Fruit fly (Drosophila melanogaster): ENCODE data around the gene Trs20.

The Trs20 gene

DNA sequence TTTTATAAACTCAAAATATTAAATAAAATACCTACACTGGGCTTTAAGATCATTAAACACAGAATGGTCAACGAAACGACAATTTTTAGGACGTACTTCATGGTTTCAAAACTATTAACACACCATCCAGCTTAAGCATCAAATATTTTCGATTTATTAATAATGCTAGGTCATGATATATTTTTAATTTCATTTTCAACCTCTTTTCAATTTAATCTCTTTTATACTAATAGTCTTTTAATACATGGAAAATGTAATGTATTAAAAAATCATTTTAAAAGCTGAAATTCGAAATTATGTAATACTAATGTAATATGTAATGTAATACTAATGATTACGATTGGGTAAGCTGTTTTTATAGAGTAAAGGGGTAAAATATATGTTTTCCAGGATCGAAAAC, 38.6 kb upstream of the Trs20 start, which contains the start of gene CG33796:
CG33796 (minus strand) TSS at position 101 of the 400 bp plus-strand sequence.
- TF ChIP-seq Pif1B (GFP tag; optimal IDR thresholded peaks at IDR 0.05) (no peak), CG8159 (tag; optimal IDR thresholded peaks at IDR 0.05) (no peak), CG32121 (GFP tag; IDR thresholded peaks at IDR 0.05) (no peak), Snoo (tag; optimal IDR thresholded peaks at IDR 0.05) (no peak), Ets98B (GFP tag; IDR thresholded peaks at IDR 0.05) (no peak), Pif1A (GFP tag; optimal IDR thresholded peaks at IDR 0.05) (no peak), CG10348 (GFP tag; IDR thresholded peaks at IDR 0.05) (no peak), gl (tag; optimal IDR thresholded peaks at IDR 0.05) (no peak), CG17806 (tag; optimal IDR thresholded peaks at IDR 0.05) (no peak), CG4496 (GFP tag; IDR thresholded peaks at IDR 0.05) (no peak), rn (GFP tag; IDR thresholded peaks at IDR 0.05) (no peak), CG9948 (tag; optimal IDR thresholded peaks at IDR 0.05) (no peak), CG15710 (tag; optimal IDR thresholded peaks at IDR 0.05) (no peak), CG12605 (GFP tag; IDR thresholded peaks at IDR 0.05) (no peak), CG8301 (tag; optimal IDR thresholded peaks at IDR 0.05) (no peak), D1 (tag; optimal IDR thresholded peaks at IDR 0.05) (no peak), fd96Ca (GFP tag; IDR thresholded peaks at IDR 0.05) (no peak), CG14655 (GFP tag; optimal IDR thresholded peaks at IDR 0.05) (no peak)

DNA sequence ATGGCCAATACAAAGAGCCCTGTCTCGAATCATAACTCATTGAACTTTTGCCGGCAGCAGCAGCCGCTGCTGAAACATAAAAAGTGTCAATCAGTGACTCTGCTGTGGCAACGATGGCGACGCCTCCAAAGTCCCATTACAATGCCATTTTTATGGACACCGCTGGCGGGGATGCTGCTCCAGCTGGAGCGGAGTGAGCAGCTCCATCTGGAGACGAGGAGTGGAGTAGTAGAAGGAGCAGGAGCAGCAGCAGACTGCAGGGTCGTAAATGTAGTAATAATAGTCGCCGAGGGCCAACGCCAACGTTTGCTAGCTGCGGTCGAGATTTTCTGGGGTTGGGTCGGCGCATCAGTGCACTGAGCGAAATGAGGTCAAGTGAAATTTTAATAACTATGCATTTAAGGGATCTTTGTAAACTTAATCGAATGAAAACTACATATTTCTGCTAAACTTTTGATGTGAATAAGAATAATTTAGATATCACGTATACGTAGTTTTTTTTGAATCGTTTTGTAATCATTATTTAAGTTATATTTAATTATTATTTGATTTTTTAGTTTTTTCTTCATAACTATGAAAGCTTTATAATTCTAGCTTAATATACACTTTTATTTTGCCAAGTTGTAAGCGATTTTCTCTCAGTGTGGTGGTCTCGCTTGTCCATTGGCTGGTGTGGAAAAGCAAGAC, 37.2 kb upstream of the Trs20 start:
- TF ChIP-seq fd96Ca (GFP tag; IDR thresholded peaks at IDR 0.05) (no peak), CG4496 (GFP tag; IDR thresholded peaks at IDR 0.05) (0 out of 3 replicates have a peak, but pooled peaks have one; percentile 13), CG9948 (tag; optimal IDR thresholded peaks at IDR 0.05) (peak; percentile 57), CG8159 (tag; optimal IDR thresholded peaks at IDR 0.05) (peak; percentile 64), Pif1A (GFP tag; optimal IDR thresholded peaks at IDR 0.05) (no peak), EcR (GFP tag; optimal IDR thresholded peaks at IDR 0.05) (peak; percentile 21), CG34367 (tag; optimal IDR thresholded peaks at IDR 0.05) (no peak), CG14655 (GFP tag; optimal IDR thresholded peaks at IDR 0.05) (peak; percentile 52), CG13204 (GFP tag; optimal IDR thresholded peaks at IDR 0.05) (peak; percentile 60), CG12605 (GFP tag; IDR thresholded peaks at IDR 0.05) (no peak), CG8301 (tag; optimal IDR thresholded peaks at IDR 0.05) (peak; percentile 2), CG10348 (GFP tag; IDR thresholded peaks at IDR 0.05) (no peak), Snoo (tag; optimal IDR thresholded peaks at IDR 0.05) (no peak), gl (tag; optimal IDR thresholded peaks at IDR 0.05) (no peak), Ets98B (GFP tag; IDR thresholded peaks at IDR 0.05) (no peak), CG17806 (tag; optimal IDR thresholded peaks at IDR 0.05) (peak; percentile 45), D1 (tag; optimal IDR thresholded peaks at IDR 0.05) (peak; percentile 1), rn (GFP tag; IDR thresholded peaks at IDR 0.05) (no peak), CG32121 (GFP tag; IDR thresholded peaks at IDR 0.05) (no peak), CG15710 (tag; optimal IDR thresholded peaks at IDR 0.05) (peak; percentile 38)

- TF ChIP-seq gl (tag; optimal IDR thresholded peaks at IDR 0.05) (no peak), Ets98B (GFP tag; IDR thresholded peaks at IDR 0.05) (no peak), CG32121 (GFP tag; IDR thresholded peaks at IDR 0.05) (peak; percentile 62), rn (GFP tag; IDR thresholded peaks at IDR 0.05) (no peak), Pif1B (GFP tag; optimal IDR thresholded peaks at IDR 0.05) (no peak), CG8301 (tag; optimal IDR thresholded peaks at IDR 0.05) (no peak), CG17806 (tag; optimal IDR thresholded peaks at IDR 0.05) (peak; percentile 58), CG34367 (tag; optimal IDR thresholded peaks at IDR 0.05) (peak; percentile 10), CG9948 (tag; optimal IDR thresholded peaks at IDR 0.05) (peak; percentile 41), CG12605 (GFP tag; IDR thresholded peaks at IDR 0.05) (no peak), Snoo (tag; optimal IDR thresholded peaks at IDR 0.05) (no peak), CG10348 (GFP tag; IDR thresholded peaks at IDR 0.05) (no peak), CG8159 (tag; optimal IDR thresholded peaks at IDR 0.05) (peak; percentile 72), fd96Ca (GFP tag; IDR thresholded peaks at IDR 0.05) (no peak), CG13204 (GFP tag; optimal IDR thresholded peaks at IDR 0.05) (peak; percentile 18), Pif1A (GFP tag; optimal IDR thresholded peaks at IDR 0.05) (no peak), D1 (tag; optimal IDR thresholded peaks at IDR 0.05) (no peak), EcR (GFP tag; optimal IDR thresholded peaks at IDR 0.05) (peak; percentile 50), CG4496 (GFP tag; IDR thresholded peaks at IDR 0.05) (no peak), CG15710 (tag; optimal IDR thresholded peaks at IDR 0.05) (peak; percentile 41), CG14655 (GFP tag; optimal IDR thresholded peaks at IDR 0.05) (no peak)
Observed at dm6 chr3L:16167723-16168386, 36.4 kb upstream of the Trs20 start.

- TF ChIP-seq CG8159 (tag; optimal IDR thresholded peaks at IDR 0.05) (no peak), CG32121 (GFP tag; IDR thresholded peaks at IDR 0.05) (no peak), Pif1A (GFP tag; optimal IDR thresholded peaks at IDR 0.05) (no peak), CG10348 (GFP tag; IDR thresholded peaks at IDR 0.05) (no peak), Snoo (tag; optimal IDR thresholded peaks at IDR 0.05) (no peak), CG34367 (tag; optimal IDR thresholded peaks at IDR 0.05) (no peak), CG13204 (GFP tag; optimal IDR thresholded peaks at IDR 0.05) (no peak), CG8301 (tag; optimal IDR thresholded peaks at IDR 0.05) (no peak), EcR (GFP tag; optimal IDR thresholded peaks at IDR 0.05) (no peak), CG14655 (GFP tag; optimal IDR thresholded peaks at IDR 0.05) (no peak), CG17806 (tag; optimal IDR thresholded peaks at IDR 0.05) (no peak), CG12605 (GFP tag; IDR thresholded peaks at IDR 0.05) (no peak), Ets98B (GFP tag; IDR thresholded peaks at IDR 0.05) (no peak), CG4496 (GFP tag; IDR thresholded peaks at IDR 0.05) (no peak)
Observed at dm6 chr3L:16166998-16167344, 35.5 kb upstream of the Trs20 start.

Data from whole organism, pupa.